Worm (Caenorhabditis elegans) whole organism, young adult: ENCODE data around the gene nhr-264.

Source experiments
- B0019.2 ChIP-seq: fragments of 200-800 bp; sonication (Bioruptor generic); conservative IDR thresholded peaks from 2 replicates; pipeline ENCODE4 v1.3.6; 2022; ENCODE audit warnings: missing genetic modification reagents, missing genetic modification characterization, missing compliant biosample characterization
- B0035.1 ChIP-seq: sonication (generic microtip); optimal IDR thresholded peaks from 2 replicates; lab custom pipeline; 2016; ENCODE audit warnings: missing genetic modification characterization, mild to moderate bottlenecking, missing compliant biosample characterization, missing genotype, missing genetic modification reagents
- C17E4.6 ChIP-seq: fragments of 200-800 bp; sonication (Bioruptor generic); IDR thresholded peaks from 2 replicates; pipeline ENCODE4 v1.3.6; 2022; ENCODE audit warnings: missing genetic modification reagents, missing genetic modification characterization, missing compliant biosample characterization
- F23B12.7 ChIP-seq: sonication (generic microtip); optimal IDR thresholded peaks from 2 replicates; lab custom pipeline; 2017; ENCODE audit warnings: missing genetic modification characterization, mild to moderate bottlenecking, missing compliant biosample characterization, antibody characterized with exemption, moderate library complexity; ENCODE audit not compliant: insufficient read depth
- F52B5.7 ChIP-seq: sonication (generic microtip); optimal IDR thresholded peaks from 2 replicates; lab custom pipeline; 2016; ENCODE audit warnings: mild to moderate bottlenecking, missing genetic modification characterization, missing compliant biosample characterization
- T26A5.8 ChIP-seq: sonication (generic microtip); optimal IDR thresholded peaks from 2 replicates; lab custom pipeline; 2016; ENCODE audit warnings: missing genetic modification characterization, missing compliant biosample characterization
- Y67H2A.10 ChIP-seq: fragments of 200-800 bp; sonication (Bioruptor generic); conservative IDR thresholded peaks from 2 replicates; pipeline ENCODE4 v1.3.6; 2022; ENCODE audit warnings: missing genetic modification reagents, missing genetic modification characterization, missing compliant biosample characterization
- athp-1 ChIP-seq: sonication (generic microtip); optimal IDR thresholded peaks from 2 replicates; lab custom pipeline; 2017; ENCODE audit warnings: mild to moderate bottlenecking, missing genetic modification characterization, missing compliant biosample characterization
- attf-6 ChIP-seq: fragments of 200-800 bp; sonication (Bioruptor generic); IDR thresholded peaks from 2 replicates; pipeline ENCODE4 v1.3.6; 2022; ENCODE audit warnings: missing genetic modification reagents, missing genetic modification characterization, missing compliant biosample characterization
- bed-2 ChIP-seq: fragments of 200-800 bp; sonication (Bioruptor generic); IDR thresholded peaks from 2 replicates; pipeline ENCODE4 v1.3.6; 2022; ENCODE audit warnings: missing genetic modification reagents, missing genetic modification characterization, missing compliant biosample characterization
- ceh-100 ChIP-seq: fragments of 200-800 bp; sonication (Bioruptor generic); IDR thresholded peaks from 2 replicates; pipeline ENCODE4 v1.3.6; 2022; ENCODE audit warnings: missing genetic modification reagents, missing genetic modification characterization, missing compliant biosample characterization
- ceh-40 ChIP-seq: fragments of 200-800 bp; sonication (Bioruptor generic); IDR thresholded peaks from 2 replicates; pipeline ENCODE4 v1.3.6; 2022; ENCODE audit warnings: missing genetic modification characterization, missing compliant biosample characterization
- ceh-79 ChIP-seq: sonication (generic microtip); optimal IDR thresholded peaks from 2 replicates; lab custom pipeline; 2017; ENCODE audit warnings: mild to moderate bottlenecking, missing genetic modification characterization, missing compliant biosample characterization
- die-1 ChIP-seq: sonication (generic microtip); optimal IDR thresholded peaks from 2 replicates; lab custom pipeline; 2016; ENCODE audit warnings: missing genotype, mild to moderate bottlenecking, missing genetic modification characterization, missing compliant biosample characterization
- dox-1 ChIP-seq: fragments of 200-800 bp; sonication (Bioruptor generic); IDR thresholded peaks from 2 replicates; pipeline ENCODE4 v1.3.6; 2022; ENCODE audit warnings: missing genetic modification reagents, missing genetic modification characterization, missing compliant biosample characterization
- egl-18 ChIP-seq: fragments of 200-800 bp; sonication (Bioruptor generic); IDR thresholded peaks from 2 replicates; pipeline ENCODE4 v1.3.6; 2022; ENCODE audit warnings: missing genetic modification reagents, missing genetic modification characterization, missing compliant biosample characterization
- egl-44 ChIP-seq: fragments of 200-800 bp; sonication (Bioruptor generic); IDR thresholded peaks from 2 replicates; pipeline ENCODE4 v1.3.6; 2022; ENCODE audit warnings: missing genetic modification reagents, missing genetic modification characterization, missing compliant biosample characterization
- egrh-3 ChIP-seq: fragments of 200-800 bp; sonication (Bioruptor generic); IDR thresholded peaks from 2 replicates; pipeline ENCODE4 v1.3.6; 2022; ENCODE audit warnings: missing genetic modification reagents, missing genetic modification characterization, missing compliant biosample characterization
- ets-4 ChIP-seq: fragments of 200-800 bp; sonication (Bioruptor generic); optimal IDR thresholded peaks from 2 replicates; lab custom pipeline; 2018; ENCODE audit warnings: mild to moderate bottlenecking, missing genetic modification characterization, missing compliant biosample characterization
- fkh-3 ChIP-seq: sonication (generic microtip); optimal IDR thresholded peaks from 2 replicates; lab custom pipeline; 2016; ENCODE audit warnings: mild to moderate bottlenecking, missing genetic modification characterization, missing compliant biosample characterization
- hlh-26 ChIP-seq: fragments of 200-800 bp; sonication (Bioruptor generic); conservative IDR thresholded peaks from 2 replicates; pipeline ENCODE4 v1.3.6; 2022; ENCODE audit warnings: missing genetic modification reagents, missing genetic modification characterization, missing compliant biosample characterization
- lag-1 ChIP-seq: fragments of 200-800 bp; sonication (Bioruptor generic); IDR thresholded peaks from 2 replicates; pipeline ENCODE4 v1.3.6; 2022; ENCODE audit warnings: missing genetic modification reagents, missing genetic modification characterization, missing compliant biosample characterization
- lsl-1 ChIP-seq: fragments of 200-800 bp; sonication (Bioruptor generic); optimal IDR thresholded peaks from 2 replicates; lab custom pipeline; 2018; ENCODE audit warnings: mild to moderate bottlenecking, missing genetic modification characterization, moderate library complexity, missing compliant biosample characterization
- lsy-27 ChIP-seq: sonication (generic microtip); optimal IDR thresholded peaks from 2 replicates; lab custom pipeline; 2017; ENCODE audit warnings: missing genetic modification characterization, mild to moderate bottlenecking, missing compliant biosample characterization, antibody characterized with exemption, missing genotype, borderline replicate concordance; ENCODE audit not compliant: insufficient read depth
- madf-6 ChIP-seq: fragments of 200-800 bp; sonication (Bioruptor generic); IDR thresholded peaks from 2 replicates; pipeline ENCODE4 v1.3.6; 2022; ENCODE audit warnings: missing genetic modification reagents, missing genetic modification characterization, missing compliant biosample characterization
- madf-8 ChIP-seq: fragments of 200-800 bp; sonication (Bioruptor generic); conservative IDR thresholded peaks from 2 replicates; pipeline ENCODE4 v1.3.6; 2022; ENCODE audit warnings: missing genetic modification reagents, missing genetic modification characterization, missing compliant biosample characterization
- mes-4 ChIP-seq: sonication (generic microtip); optimal IDR thresholded peaks from 2 replicates; lab custom pipeline; 2016; ENCODE audit warnings: missing genotype, missing genetic modification characterization, missing compliant biosample characterization
- nfya-1 ChIP-seq: sonication (generic microtip); optimal IDR thresholded peaks from 2 replicates; lab custom pipeline; 2017; ENCODE audit warnings: antibody characterized with exemption, missing compliant biosample characterization, missing genetic modification characterization, borderline replicate concordance; ENCODE audit not compliant: insufficient read depth
- nhr-120 ChIP-seq: fragments of 200-800 bp; sonication (Bioruptor generic); IDR thresholded peaks from 2 replicates; pipeline ENCODE4 v1.3.6; 2022; ENCODE audit warnings: missing genetic modification characterization, missing compliant biosample characterization
- nhr-179 ChIP-seq: sonication (generic microtip); optimal IDR thresholded peaks from 2 replicates; lab custom pipeline; 2016; ENCODE audit warnings: mild to moderate bottlenecking, missing genetic modification characterization, missing compliant biosample characterization
- nhr-90 ChIP-seq: sonication (generic microtip); optimal IDR thresholded peaks from 2 replicates; lab custom pipeline; 2016; ENCODE audit warnings: missing genotype, mild to moderate bottlenecking, missing genetic modification characterization, missing compliant biosample characterization
- snpc-1.1 ChIP-seq: sonication (generic microtip); optimal IDR thresholded peaks from 2 replicates; lab custom pipeline; 2017; ENCODE audit warnings: missing genetic modification characterization, mild to moderate bottlenecking, missing compliant biosample characterization, antibody characterized with exemption, moderate library complexity, missing genotype, missing genetic modification reagents; ENCODE audit not compliant: insufficient read depth
- snpc-3.4 ChIP-seq: sonication (generic microtip); optimal IDR thresholded peaks from 2 replicates; lab custom pipeline; 2017; ENCODE audit warnings: missing genetic modification characterization, mild to moderate bottlenecking, missing compliant biosample characterization, antibody characterized with exemption, moderate library complexity, missing genotype, missing genetic modification reagents
- unc-62 ChIP-seq: fragments of 150-350 bp; optimal IDR thresholded peaks from 2 replicates; lab custom pipeline; 2014; ENCODE audit warnings: missing biosample characterization, missing genetic modification reagents, missing genetic modification characterization
- xnd-1 ChIP-seq: sonication (generic microtip); optimal IDR thresholded peaks from 2 replicates; lab custom pipeline; 2016; ENCODE audit warnings: missing genotype, missing genetic modification reagents, missing genetic modification characterization, missing compliant biosample characterization
- zim-3 ChIP-seq: sonication (generic microtip); optimal IDR thresholded peaks from 2 replicates; lab custom pipeline; 2017; ENCODE audit warnings: mild to moderate bottlenecking, missing genetic modification characterization, moderate library complexity, missing compliant biosample characterization

Gene nhr-264

ce11 chrIV:9268916-9269315, 24.8 kb downstream of the nhr-264 start (continued):
- no peak for TF ChIP-seq snpc-3.4 (tag; lab: Kevin White, UChicago)
- no peak for TF ChIP-seq lag-1 (GFP tag; lab: Robert Waterston, UW)
- TF ChIP-seq xnd-1 (tag; lab: Kevin White, UChicago): no peak
- TF ChIP-seq athp-1 (tag; lab: Kevin White, UChicago): no peak
- no peak for TF ChIP-seq ceh-100
- TF ChIP-seq lsy-27: no peak
- 0 out of 2 replicates have a peak, but pooled peaks have one; percentile 25 for TF ChIP-seq C17E4.6 (GFP tag; lab: Robert Waterston, UW)

- peak; percentile 19; the same call in 1 of the 2 replicates for TF ChIP-seq egrh-3 (GFP tag; lab: Robert Waterston, UW)
- TF ChIP-seq mes-4 (tag; lab: Kevin White, UChicago): no peak
- TF ChIP-seq nhr-90: no peak
These were observed 26.1 kb downstream of the nhr-264 start for ce11 chrIV:9267581-9267980.

ce11 chrIV:9266464-9266863, 27.3 kb downstream of the nhr-264 start, which contains the start of gene Y11D7A.19:
Gene Y11D7A.19 (minus strand): TSS chrIV:9266564.
- TF ChIP-seq zim-3 (tag; lab: Kevin White, UChicago) (no peak), attf-6 (GFP tag; lab: Robert Waterston, UW) (no peak), F52B5.7 (tag; lab: Kevin White, UChicago) (no peak), die-1 (tag; lab: Kevin White, UChicago) (no peak), nfya-1 (tag; lab: Kevin White, UChicago) (no peak), Y67H2A.10 (GFP tag; lab: Robert Waterston, UW) (no peak), dox-1 (GFP tag; lab: Robert Waterston, UW) (no peak), nhr-120 (GFP tag; lab: Robert Waterston, UW) (no peak), egl-44 (no peak), ets-4 (GFP tag; lab: Kevin White, UChicago) (no peak), B0035.1 (tag; lab: Kevin White, UChicago) (no peak), ceh-40 (GFP tag; lab: Robert Waterston, UW) (no peak)

- no peak for TF ChIP-seq egl-18 (GFP tag; lab: Robert Waterston, UW)
- no peak for TF ChIP-seq bed-2 (GFP tag; lab: Robert Waterston, UW)
- TF ChIP-seq snpc-1.1 (tag; lab: Kevin White, UChicago): no peak
- no peak for TF ChIP-seq unc-62 (GFP tag; lab: Kevin White, UChicago)
- no peak for TF ChIP-seq nhr-179
- no peak for TF ChIP-seq hlh-26
- TF ChIP-seq lsl-1 (GFP tag; lab: Kevin White, UChicago): peak; percentile 32
- TF ChIP-seq F23B12.7 (tag; lab: Kevin White, UChicago): no peak
- TF ChIP-seq ceh-79 (tag; lab: Kevin White, UChicago): no peak
- peak; percentile 78 for TF ChIP-seq madf-8 (GFP tag; lab: Robert Waterston, UW)
- no peak for TF ChIP-seq ceh-100
- TF ChIP-seq snpc-3.4 (tag; lab: Kevin White, UChicago): no peak
- TF ChIP-seq madf-6 (GFP tag; lab: Robert Waterston, UW): peak; percentile 58
- TF ChIP-seq T26A5.8 (tag; lab: Kevin White, UChicago): no peak
- TF ChIP-seq fkh-3: no peak
- TF ChIP-seq B0019.2 (GFP tag; lab: Robert Waterston, UW): no peak
- TF ChIP-seq, all 124 proteins: peak for 3
These were observed 29.2 kb downstream of the nhr-264 start for ce11 chrIV:9264513-9264912.
